Fruit fly (Drosophila melanogaster) whole organism, pupa: ENCODE results near the gene MTF-1.

Experiments used
- CG10348 ChIP-seq: fragments of 200-800 bp; sonication (Bioruptor generic); IDR thresholded peaks from 2 replicates; pipeline ENCODE4 v1.3.6; 2022; ENCODE audit warnings: missing biosample characterization, missing genetic modification characterization
- CG12605 ChIP-seq: fragments of 200-800 bp; sonication (Bioruptor generic); IDR thresholded peaks from 2 replicates; pipeline ENCODE4 v1.3.6; 2022; ENCODE audit warnings: missing biosample characterization, missing genetic modification characterization
- CG13204 ChIP-seq: fragments of 200-800 bp; sonication (Bioruptor generic); optimal IDR thresholded peaks from 2 replicates; lab custom pipeline; 2018; ENCODE audit warnings: missing biosample characterization, mild to moderate bottlenecking, missing genetic modification characterization, moderate library complexity
- CG14655 ChIP-seq: fragments of 200-800 bp; sonication (Bioruptor generic); optimal IDR thresholded peaks from 3 replicates; lab custom pipeline; 2017; ENCODE audit warnings: mild to moderate bottlenecking, missing biosample characterization, missing genetic modification reagents, missing genetic modification characterization
- CG15710 ChIP-seq: fragments of 200-800 bp; sonication (Bioruptor generic); optimal IDR thresholded peaks from 2 replicates; lab custom pipeline; 2018; ENCODE audit warnings: missing biosample characterization, mild to moderate bottlenecking, missing genetic modification characterization, moderate library complexity
- CG34367 ChIP-seq: fragments of 200-800 bp; sonication (Bioruptor generic); optimal IDR thresholded peaks from 2 replicates; lab custom pipeline; 2018; ENCODE audit warnings: missing biosample characterization, mild to moderate bottlenecking, missing genetic modification characterization
- CG9948 ChIP-seq: fragments of 200-800 bp; sonication (Bioruptor generic); optimal IDR thresholded peaks from 2 replicates; lab custom pipeline; 2018; ENCODE audit warnings: missing biosample characterization, mild to moderate bottlenecking, missing genetic modification characterization, moderate library complexity
- D1 ChIP-seq: fragments of 200-800 bp; sonication (Bioruptor generic); optimal IDR thresholded peaks from 2 replicates; lab custom pipeline; 2018; ENCODE audit warnings: missing biosample characterization, mild to moderate bottlenecking, missing genetic modification characterization, moderate library complexity
- Pif1A ChIP-seq: fragments of 200-800 bp; sonication (Bioruptor generic); optimal IDR thresholded peaks from 3 replicates; lab custom pipeline; 2016; ENCODE audit warnings: missing biosample characterization, missing genetic modification characterization
- Pif1B ChIP-seq: fragments of 200-800 bp; sonication (Bioruptor generic); optimal IDR thresholded peaks from 3 replicates; lab custom pipeline; 2016; ENCODE audit warnings: missing biosample characterization, missing genetic modification characterization
- Snoo ChIP-seq: fragments of 200-800 bp; sonication (Bioruptor generic); optimal IDR thresholded peaks from 3 replicates; lab custom pipeline; 2017; ENCODE audit warnings: missing biosample characterization, mild to moderate bottlenecking, missing genetic modification characterization, inconsistent platforms
- rn ChIP-seq: fragments of 200-800 bp; sonication (Bioruptor generic); IDR thresholded peaks from 2 replicates; pipeline ENCODE4 v1.3.6; 2022; ENCODE audit warnings: missing biosample characterization, missing genetic modification characterization

DNA sequence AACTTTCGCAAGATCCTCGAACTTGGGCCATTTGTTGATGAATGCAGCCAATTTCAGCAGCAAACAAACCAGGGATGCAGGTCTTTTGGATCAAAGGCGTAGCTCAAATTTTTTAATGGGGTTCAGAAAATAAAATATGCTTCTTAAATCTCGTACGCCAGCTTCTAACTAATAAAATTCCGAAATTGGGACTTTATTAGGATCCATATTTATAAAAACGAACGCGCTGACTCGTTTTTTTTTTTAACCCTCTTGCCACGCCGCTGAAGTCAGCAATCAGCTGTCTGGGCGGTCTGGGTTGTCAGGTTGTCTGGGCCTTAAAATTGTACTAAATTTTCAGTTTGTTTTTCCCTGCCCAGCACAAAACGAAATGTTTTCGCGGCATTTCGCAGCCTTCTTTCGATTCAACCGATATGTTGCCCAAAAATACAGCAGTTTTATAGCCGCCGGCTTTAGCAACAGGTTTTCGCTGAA, 27.5 kb downstream of the MTF-1 start, which contains the start of gene CG3437:
- TF ChIP-seq CG10348 (GFP tag; lab: Robert Waterston, UW) (peak; percentile 99), D1 (tag; lab: Kevin White, UChicago) (no peak), CG15710 (tag; lab: Kevin White, UChicago) (peak; percentile 100), rn (peak; percentile 100), CG14655 (GFP tag; lab: Kevin White, UChicago) (peak; percentile 100), CG9948 (tag; lab: Kevin White, UChicago) (peak; percentile 100), CG13204 (GFP tag; lab: Kevin White, UChicago) (peak; percentile 98), Pif1B (GFP tag; lab: Kevin White, UChicago) (peak; percentile 99), CG12605 (GFP tag; lab: Robert Waterston, UW) (peak; percentile 100), CG34367 (tag; lab: Kevin White, UChicago) (peak; percentile 99), Pif1A (GFP tag; lab: Kevin White, UChicago) (peak; percentile 100), Snoo (tag; lab: Kevin White, UChicago) (peak; percentile 99)
